Fruit fly (Drosophila melanogaster): ENCODE data around the gene Tango14.

Gene Tango14

DNA sequence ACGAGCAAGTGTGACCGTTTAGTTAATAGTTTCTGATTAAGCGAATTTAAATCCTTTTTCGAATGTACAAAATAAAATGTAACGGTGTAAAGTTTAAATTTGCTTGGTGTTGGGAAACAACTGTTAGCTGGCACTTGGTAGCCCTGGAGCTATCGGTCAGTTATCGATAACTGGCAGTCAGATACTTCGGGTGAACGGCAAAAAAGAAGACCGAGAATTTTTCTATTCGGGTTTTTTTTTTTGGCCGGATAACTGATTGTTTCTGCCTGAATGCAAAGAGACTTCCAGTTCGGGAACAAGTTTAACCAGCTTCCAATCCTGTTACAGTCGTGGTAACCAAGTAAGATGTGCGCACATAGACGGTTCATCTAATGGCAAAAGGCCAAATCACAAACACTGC lies 19.1 kb downstream of the Tango14 start, which contains the start of gene CG4896 (continued):
- TF ChIP-seq gfzf (GFP tag; optimal IDR thresholded peaks at IDR 0.05) (peak; percentile 40), pb (GFP tag; optimal IDR thresholded peaks at IDR 0.05) (no peak), disco-r (GFP tag; optimal IDR thresholded peaks at IDR 0.05) (no peak), CG31224 (GFP tag; IDR thresholded peaks at IDR 0.05) (no peak), zfh2 (GFP tag; optimal IDR thresholded peaks at IDR 0.05) (peak; percentile 36), bowl (GFP tag; IDR thresholded peaks at IDR 0.05) (no peak), lov (optimal IDR thresholded peaks at IDR 0.05) (no peak), lov (GFP tag; IDR thresholded peaks at IDR 0.05) (no peak), CG1529 (GFP tag; optimal IDR thresholded peaks at IDR 0.05) (no peak), CG2678 (tag; optimal IDR thresholded peaks at IDR 0.05) (no peak), Eip74EF (GFP tag; optimal IDR thresholded peaks at IDR 0.05) (no peak), unc-4 (GFP tag; IDR thresholded peaks at IDR 0.05; ENCODE audit: partially characterized antibody) (peak; percentile 65), chn (GFP tag; optimal IDR thresholded peaks at IDR 0.05) (no peak), CG3065 (GFP tag; optimal IDR thresholded peaks at IDR 0.05) (no peak), Hey (tag; optimal IDR thresholded peaks at IDR 0.05) (no peak), fu2 (GFP tag; optimal IDR thresholded peaks at IDR 0.05) (peak; percentile 6), vnd (GFP tag; IDR thresholded peaks at IDR 0.05; ENCODE audit: partially characterized antibody) (peak; percentile 38; the same call in 1 of the 3 replicates), CG3838 (GFP tag; optimal IDR thresholded peaks at IDR 0.05) (no peak), cwo (GFP tag; optimal IDR thresholded peaks at IDR 0.05) (no peak), vvl (GFP tag; IDR thresholded peaks at IDR 0.05) (peak; percentile 63), CG8359 (GFP tag; optimal IDR thresholded peaks at IDR 0.05; ENCODE audit: borderline replicate concordance) (no peak), lilli (GFP tag; optimal IDR thresholded peaks at IDR 0.05) (no peak), gcm (GFP tag; optimal IDR thresholded peaks at IDR 0.05) (no peak), CG1602 (GFP tag; optimal IDR thresholded peaks at IDR 0.05) (no peak), Blimp-1 (GFP tag; optimal IDR thresholded peaks at IDR 0.05) (no peak), Doc2 (GFP tag; IDR thresholded peaks at IDR 0.05) (no peak), CG11398 (GFP tag; optimal IDR thresholded peaks at IDR 0.05) (no peak), tap (tag; optimal IDR thresholded peaks at IDR 0.05) (no peak), toy (GFP tag; IDR thresholded peaks at IDR 0.05) (no peak), HLH4C (GFP tag; IDR thresholded peaks at IDR 0.05; ENCODE audit: partially characterized antibody) (peak; percentile 66), Hr39 (optimal IDR thresholded peaks at IDR 0.05) (no peak), fru (optimal IDR thresholded peaks at IDR 0.05) (no peak), CG6254 (GFP tag; optimal IDR thresholded peaks at IDR 0.05) (no peak), CG4424 (GFP tag; optimal IDR thresholded peaks at IDR 0.05) (no peak), btn (GFP tag; optimal IDR thresholded peaks at IDR 0.05) (no peak), Dll (GFP tag; IDR thresholded peaks at IDR 0.05; ENCODE audit: partially characterized antibody) (peak; percentile 61; the same call in 3 of the 4 replicates), CG8281 (tag; optimal IDR thresholded peaks at IDR 0.05) (no peak), CG12942 (GFP tag; optimal IDR thresholded peaks at IDR 0.05) (no peak), Hr78 (GFP tag; optimal IDR thresholded peaks at IDR 0.05) (no peak), Sry-δ (GFP tag; optimal IDR thresholded peaks at IDR 0.05) (peak; percentile 74), hbn (GFP tag; IDR thresholded peaks at IDR 0.05; ENCODE audit: partially characterized antibody) (peak; percentile 36; the same call in 1 of the 2 replicates), Dp (GFP tag; optimal IDR thresholded peaks at IDR 0.05) (peak; percentile 65), inv (GFP tag; IDR thresholded peaks at IDR 0.05; ENCODE audit: partially characterized antibody) (peak; percentile 36; the same call in 1 of the 2 replicates), CG9797 (GFP tag; optimal IDR thresholded peaks at IDR 0.05) (peak; percentile 14), lola (GFP tag; optimal IDR thresholded peaks at IDR 0.05) (no peak), CG4707 (GFP tag; optimal IDR thresholded peaks at IDR 0.05) (no peak), CG12744 (GFP tag; optimal IDR thresholded peaks at IDR 0.05) (no peak), D (optimal IDR thresholded peaks at IDR 0.05) (no peak), D (GFP tag; optimal IDR thresholded peaks at IDR 0.05) (no peak), CG7372 (GFP tag; IDR thresholded peaks at IDR 0.05) (no peak), gsb (GFP tag; IDR thresholded peaks at IDR 0.05) (no peak)
